Worm (Caenorhabditis elegans): Measurements from ENCODE around the gene smap-1.

Gene smap-1

ce11 chrIII:10730510-10730909 is 9.1 kb downstream of the smap-1 start, which contains the start of gene tat-3:
tat-3 (minus strand) TSS chrIII:10730705.
- TF ChIP-seq K02D7.2 (tag; optimal IDR thresholded peaks at IDR 0.05) (no peak), pag-3 (tag; optimal IDR thresholded peaks at IDR 0.05; ENCODE audit: borderline replicate concordance) (no peak), ceh-14 (tag; optimal IDR thresholded peaks at IDR 0.05) (no peak), lim-6 (tag; optimal IDR thresholded peaks at IDR 0.05) (no peak), sox-4 (tag; optimal IDR thresholded peaks at IDR 0.05) (no peak), tbx-2 (tag; optimal IDR thresholded peaks at IDR 0.05) (no peak), ttx-3 (tag; optimal IDR thresholded peaks at IDR 0.05) (no peak), F13H6.1 (tag; optimal IDR thresholded peaks at IDR 0.05) (no peak), C38D4.7 (GFP tag; optimal IDR thresholded peaks at IDR 0.05) (no peak), nhr-11 (tag; optimal IDR thresholded peaks at IDR 0.05) (no peak), sox-2 (GFP tag; IDR thresholded peaks at IDR 0.05) (no peak)

- TF ChIP-seq dve-1 (tag; optimal IDR thresholded peaks at IDR 0.05) (no peak), pha-2 (tag; optimal IDR thresholded peaks at IDR 0.05) (no peak), pqm-1 (tag; optimal IDR thresholded peaks at IDR 0.05) (no peak), C08G9.2 (tag; optimal IDR thresholded peaks at IDR 0.05) (no peak), ceh-2 (tag; optimal IDR thresholded peaks at IDR 0.05) (no peak), pat-9 (tag; optimal IDR thresholded peaks at IDR 0.05) (no peak), F13H6.1 (tag; optimal IDR thresholded peaks at IDR 0.05) (no peak), elt-4 (tag; optimal IDR thresholded peaks at IDR 0.05) (no peak)
Measured at ce11 chrIII:10721056-10721455, 18.5 kb downstream of the smap-1 start.

ce11 chrIII:10720170-10720569 is 19.4 kb downstream of the smap-1 start:
- TF ChIP-seq hlh-15 (tag; optimal IDR thresholded peaks at IDR 0.05) (no peak), rnt-1 (tag; optimal IDR thresholded peaks at IDR 0.05) (peak; percentile 70), ceh-18 (tag; optimal IDR thresholded peaks at IDR 0.05) (peak; percentile 68), tbx-7 (tag; optimal IDR thresholded peaks at IDR 0.05) (no peak), nfya-1 (tag; optimal IDR thresholded peaks at IDR 0.05) (peak; percentile 99), dmd-4 (tag; optimal IDR thresholded peaks at IDR 0.05; ENCODE audit: borderline replicate concordance) (no peak), eyg-1 (tag; optimal IDR thresholded peaks at IDR 0.05) (no peak), tbx-2 (tag; optimal IDR thresholded peaks at IDR 0.05) (peak; percentile 67), ceh-45 (GFP tag; IDR thresholded peaks at IDR 0.05) (no peak), hlh-8 (tag; optimal IDR thresholded peaks at IDR 0.05) (no peak), unc-42 (tag; optimal IDR thresholded peaks at IDR 0.05) (peak; percentile 50), npax-4 (tag; optimal IDR thresholded peaks at IDR 0.05) (no peak), pha-4 (tag; optimal IDR thresholded peaks at IDR 0.05) (no peak), K09A11.1 (tag; optimal IDR thresholded peaks at IDR 0.05; ENCODE audit: insufficient read depth) (peak; percentile 29), ceh-30 (tag; optimal IDR thresholded peaks at IDR 0.05) (no peak), sox-2 (GFP tag; IDR thresholded peaks at IDR 0.05) (peak; percentile 17; the same call in 1 of the 2 replicates), ceh-14 (tag; optimal IDR thresholded peaks at IDR 0.05) (peak; percentile 49), nhr-11 (tag; optimal IDR thresholded peaks at IDR 0.05) (no peak), nhr-232 (tag; optimal IDR thresholded peaks at IDR 0.05) (no peak), ets-4 (tag; optimal IDR thresholded peaks at IDR 0.05) (no peak), fkh-6 (tag; optimal IDR thresholded peaks at IDR 0.05) (no peak), pqm-1 (tag; optimal IDR thresholded peaks at IDR 0.05) (no peak), ceh-31 (tag; optimal IDR thresholded peaks at IDR 0.05) (peak; percentile 85), ceh-34 (tag; optimal IDR thresholded peaks at IDR 0.05) (peak; percentile 60), ceh-19 (GFP tag; optimal IDR thresholded peaks at IDR 0.05) (peak; percentile 24), sdc-2 (tag; optimal IDR thresholded peaks at IDR 0.05) (no peak), elt-2 (tag; optimal IDR thresholded peaks at IDR 0.05) (peak; percentile 41), K02D7.2 (tag; optimal IDR thresholded peaks at IDR 0.05) (no peak), sox-4 (tag; optimal IDR thresholded peaks at IDR 0.05) (no peak), ref-2 (tag; optimal IDR thresholded peaks at IDR 0.05) (peak; percentile 48), lim-6 (tag; optimal IDR thresholded peaks at IDR 0.05) (no peak), zip-5 (tag; optimal IDR thresholded peaks at IDR 0.05) (no peak), hlh-13 (GFP tag; optimal IDR thresholded peaks at IDR 0.05) (no peak), ceh-48 (tag; optimal IDR thresholded peaks at IDR 0.05) (peak; percentile 87), ceh-2 (tag; optimal IDR thresholded peaks at IDR 0.05) (peak; percentile 45), fkh-10 (GFP tag; optimal IDR thresholded peaks at IDR 0.05) (no peak), madf-2 (tag; optimal IDR thresholded peaks at IDR 0.05) (no peak), dve-1 (tag; optimal IDR thresholded peaks at IDR 0.05) (no peak), unc-55 (GFP tag; optimal IDR thresholded peaks at IDR 0.05) (peak; percentile 90), hlh-30 (tag; optimal IDR thresholded peaks at IDR 0.05; ENCODE audit: insufficient read depth) (peak; percentile 82)
